Worm (Caenorhabditis elegans) whole organism, L1 larva: Measurements from ENCODE around the gene F40F12.9.

Experiments
- mef-2 ChIP-seq: fragments of 150-350 bp; optimal IDR thresholded peaks from 2 replicates; lab custom pipeline; 2014; ENCODE audit warnings: missing biosample characterization, missing genetic modification characterization
- nhr-12 ChIP-seq: sonication (generic microtip); optimal IDR thresholded peaks from 2 replicates; lab custom pipeline; 2017; ENCODE audit warnings: missing biosample characterization, missing genetic modification characterization

DNA sequence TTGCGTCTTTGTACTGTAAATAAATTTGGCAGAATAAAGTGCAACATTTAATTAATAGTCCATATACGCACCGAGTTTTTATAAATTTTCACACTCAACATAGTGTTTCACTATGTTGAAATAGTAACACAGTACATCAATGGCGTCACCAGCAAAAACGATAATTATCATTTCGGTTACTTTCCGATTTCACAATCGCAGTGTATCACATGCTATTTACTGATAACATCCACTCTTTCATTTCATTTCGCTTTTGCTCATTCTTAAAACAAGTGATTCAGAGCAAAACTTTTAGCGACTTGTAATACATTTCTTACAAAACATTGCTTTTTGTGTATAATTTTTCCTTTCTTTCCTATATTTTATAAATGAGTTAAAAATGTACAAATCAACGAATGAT is 2.6 kb downstream of the F40F12.9 start, which contains the start of gene cbp-3:
- TF ChIP-seq mef-2 (tag; lab: Kevin White, UChicago): no peak
- TF ChIP-seq nhr-12: no peak
